Fruit fly (Drosophila melanogaster): ENCODE measurements around the gene fzo.

dm6 chr3R:23157664-23158151 lies 46.1 kb downstream of the fzo start, which contains the start of gene unk:
- TF ChIP-seq CG12768 (GFP tag; optimal IDR thresholded peaks at IDR 0.05) (no peak), Clk (GFP tag; optimal IDR thresholded peaks at IDR 0.05) (no peak), CG7101 (tag; optimal IDR thresholded peaks at IDR 0.05) (no peak), toe (GFP tag; optimal IDR thresholded peaks at IDR 0.05) (no peak), ovo (GFP tag; optimal IDR thresholded peaks at IDR 0.05) (no peak), Hr96 (GFP tag; optimal IDR thresholded peaks at IDR 0.05) (no peak), CG7045 (GFP tag; optimal IDR thresholded peaks at IDR 0.05) (no peak), CG14711 (tag; optimal IDR thresholded peaks at IDR 0.05) (no peak), CG1620 (GFP tag; optimal IDR thresholded peaks at IDR 0.05) (peak; percentile 3), bab1 (GFP tag; optimal IDR thresholded peaks at IDR 0.05) (peak; percentile 59), CG11617 (GFP tag; optimal IDR thresholded peaks at IDR 0.05) (no peak)

All from whole organism, adult.